Fruit fly (Drosophila melanogaster) whole organism, embryonic: ENCODE results near the gene isoQC.
A peak's percentile ranks its signal among the peaks of the same experiment; 100 is the strongest.

Experiments used
- Asciz ChIP-seq: fragments of 200-800 bp; sonication (Bioruptor generic); optimal IDR thresholded peaks from 2 replicates; lab custom pipeline; 2017; ENCODE audit warnings: missing biosample characterization, mild to moderate bottlenecking, missing genetic modification characterization, missing genetic modification reagents
- CG1024 ChIP-seq: fragments of 200-800 bp; sonication (Bioruptor generic); IDR thresholded peaks from 2 replicates; pipeline ENCODE4 v1.3.6; 2022; ENCODE audit warnings: missing biosample characterization, missing genetic modification characterization
- CG10274 ChIP-seq: fragments of 200-800 bp; sonication (Bioruptor generic); optimal IDR thresholded peaks from 3 replicates; lab custom pipeline; 2017; ENCODE audit warnings: missing biosample characterization, mild to moderate bottlenecking, missing genetic modification characterization
- CG10979 ChIP-seq: fragments of 200-800 bp; sonication (Bioruptor generic); optimal IDR thresholded peaks from 2 replicates; lab custom pipeline; 2018; ENCODE audit warnings: missing biosample characterization, mild to moderate bottlenecking, missing genetic modification characterization, moderate library complexity
- CG12659 ChIP-seq: fragments of 200-800 bp; sonication (Bioruptor generic); optimal IDR thresholded peaks from 3 replicates; lab custom pipeline; 2017; ENCODE audit warnings: mild to moderate bottlenecking, missing biosample characterization, missing genetic modification reagents, missing genetic modification characterization
- CG13296 ChIP-seq: fragments of 200-800 bp; sonication (Bioruptor generic); optimal IDR thresholded peaks from 3 replicates; lab custom pipeline; 2018; ENCODE audit warnings: missing biosample characterization, mild to moderate bottlenecking, missing genetic modification characterization
- CG13424 ChIP-seq: fragments of 200-800 bp; sonication (Bioruptor generic); optimal IDR thresholded peaks from 2 replicates; lab custom pipeline; 2019; ENCODE audit warnings: missing biosample characterization, mild to moderate bottlenecking, missing genetic modification characterization, moderate library complexity
- CG14860 ChIP-seq: fragments of 200-800 bp; sonication (Bioruptor generic); IDR thresholded peaks from 3 replicates; pipeline ENCODE4 v1.3.6; 2022; ENCODE audit warnings: missing biosample characterization, missing genetic modification characterization; ENCODE audit not compliant: partially characterized antibody
- CG17829 ChIP-seq: fragments of 200-800 bp; optimal IDR thresholded peaks from 2 replicates; lab custom pipeline; 2019; ENCODE audit warnings: missing biosample characterization, mild to moderate bottlenecking, missing genetic modification characterization, moderate library complexity
- CG18619 ChIP-seq: fragments of 200-800 bp; sonication (Bioruptor generic); optimal IDR thresholded peaks from 3 replicates; lab custom pipeline; 2017; ENCODE audit warnings: missing biosample characterization, mild to moderate bottlenecking, missing genetic modification characterization
- CG30020 ChIP-seq: fragments of 200-800 bp; optimal IDR thresholded peaks from 2 replicates; lab custom pipeline; 2019; ENCODE audit warnings: missing biosample characterization, mild to moderate bottlenecking, missing genetic modification characterization, moderate library complexity
- CG34376 ChIP-seq: fragments of 200-800 bp; sonication (Bioruptor generic); optimal IDR thresholded peaks from 2 replicates; lab custom pipeline; 2018; ENCODE audit warnings: missing biosample characterization, mild to moderate bottlenecking, missing genetic modification characterization
- CG4328 ChIP-seq: fragments of 200-800 bp; sonication (Bioruptor generic); optimal IDR thresholded peaks from 3 replicates; lab custom pipeline; 2017; ENCODE audit warnings: missing biosample characterization, missing genetic modification reagents, missing genetic modification characterization
- CG4617 ChIP-seq: fragments of 200-800 bp; sonication (Bioruptor generic); optimal IDR thresholded peaks from 3 replicates; lab custom pipeline; 2016; ENCODE audit warnings: missing biosample characterization, missing genetic modification characterization, borderline replicate concordance
- CG5953 ChIP-seq: fragments of 200-800 bp; sonication (Bioruptor generic); IDR thresholded peaks from 2 replicates; pipeline ENCODE4 v1.3.6; 2022; ENCODE audit warnings: missing biosample characterization, missing genetic modification characterization
- CG6654 ChIP-seq: fragments of 200-800 bp; sonication (Bioruptor generic); optimal IDR thresholded peaks from 2 replicates; lab custom pipeline; 2017; ENCODE audit warnings: missing biosample characterization, mild to moderate bottlenecking, missing genetic modification characterization
- CG6683 ChIP-seq: fragments of 200-800 bp; sonication (Bioruptor generic); optimal IDR thresholded peaks from 2 replicates; lab custom pipeline; 2017; ENCODE audit warnings: missing biosample characterization, mild to moderate bottlenecking, missing genetic modification characterization, missing genetic modification reagents
- D ChIP-seq, 2 experiments: fragments of 200-800 bp in 1 of 2; fragments of >200 bp in 1 of 2; sonication (Bioruptor generic) in 1 of 2; optimal IDR thresholded peaks; 2 replicates in 1 of 2; 3 replicates in 1 of 2; lab custom pipeline; 2017; ENCODE audit warnings: mild to moderate bottlenecking in 1 of 2, missing biosample characterization in 1 of 2, missing genetic modification characterization in 1 of 2, missing genetic modification reagents in 1 of 2
- Eip74EF ChIP-seq, 2 experiments: fragments of 200-800 bp in 1 of 2; fragments of >200 bp in 1 of 2; sonication (Bioruptor generic) in 1 of 2; optimal IDR thresholded peaks; 2 replicates each; lab custom pipeline; 2017 to 2019; ENCODE audit warnings: missing biosample characterization in 2 of 2, missing genetic modification characterization in 2 of 2, mild to moderate bottlenecking in 1 of 2, moderate library complexity in 1 of 2
- Fer1 ChIP-seq: fragments of 200-800 bp; sonication (Bioruptor generic); optimal IDR thresholded peaks from 2 replicates; lab custom pipeline; 2017; ENCODE audit warnings: missing biosample characterization, mild to moderate bottlenecking, missing genetic modification characterization
- Fer3 ChIP-seq: fragments of 200-800 bp; sonication (Bioruptor generic); optimal IDR thresholded peaks from 2 replicates; lab custom pipeline; 2018; ENCODE audit warnings: missing biosample characterization, mild to moderate bottlenecking, missing genetic modification characterization, moderate library complexity
- GATAe ChIP-seq: fragments of 200-800 bp; sonication (Bioruptor generic); conservative IDR thresholded peaks from 2 replicates; pipeline ENCODE4 v1.3.6; 2022; ENCODE audit warnings: missing biosample characterization, missing genetic modification characterization
- Hey ChIP-seq: fragments of 200-800 bp; sonication (Bioruptor generic); optimal IDR thresholded peaks from 3 replicates; lab custom pipeline; 2018; ENCODE audit warnings: missing biosample characterization, mild to moderate bottlenecking, missing genetic modification characterization
- Jarid2 ChIP-seq: fragments of 200-800 bp; sonication (Bioruptor generic); optimal IDR thresholded peaks from 3 replicates; lab custom pipeline; 2017; ENCODE audit warnings: mild to moderate bottlenecking, missing biosample characterization, missing genetic modification reagents, missing genetic modification characterization
- Lhr ChIP-seq: fragments of 200-800 bp; sonication (Bioruptor generic); optimal IDR thresholded peaks from 3 replicates; lab custom pipeline; 2017; ENCODE audit warnings: mild to moderate bottlenecking, missing biosample characterization, missing genetic modification reagents, missing genetic modification characterization
- Ptx1 ChIP-seq: fragments of 200-800 bp; sonication (Bioruptor generic); IDR thresholded peaks from 2 replicates; pipeline ENCODE4 v1.3.6; 2022; ENCODE audit warnings: missing biosample characterization, missing genetic modification characterization
- bbx ChIP-seq: fragments of 200-800 bp; sonication (Bioruptor generic); IDR thresholded peaks from 2 replicates; pipeline ENCODE4 v1.3.6; 2022; ENCODE audit warnings: missing biosample characterization, missing genetic modification characterization; ENCODE audit not compliant: partially characterized antibody
- cad ChIP-seq: fragments of >200 bp; optimal IDR thresholded peaks from 2 replicates; lab custom pipeline; 2017; ENCODE audit warnings: missing biosample characterization, missing genetic modification characterization
- chinmo ChIP-seq: fragments of 200-800 bp; sonication (Bioruptor generic); IDR thresholded peaks from 4 replicates; pipeline ENCODE4 v1.3.6; 2022; ENCODE audit warnings: missing biosample characterization, missing genetic modification characterization; ENCODE audit not compliant: partially characterized antibody
- chm ChIP-seq: fragments of 200-800 bp; sonication (Bioruptor generic); IDR thresholded peaks from 2 replicates; pipeline ENCODE4 v1.3.6; 2022; ENCODE audit warnings: missing biosample characterization, missing genetic modification characterization
- chn ChIP-seq: fragments of 200-800 bp; sonication (Bioruptor generic); optimal IDR thresholded peaks from 2 replicates; lab custom pipeline; 2016; ENCODE audit warnings: missing biosample characterization, missing genetic modification characterization
- crol ChIP-seq: fragments of 200-800 bp; sonication (Bioruptor generic); IDR thresholded peaks from 2 replicates; pipeline ENCODE4 v1.3.6; 2022; ENCODE audit warnings: missing biosample characterization, missing genetic modification characterization
- en ChIP-seq: fragments of 200-800 bp; sonication (Bioruptor generic); optimal IDR thresholded peaks from 2 replicates; lab custom pipeline; 2016; ENCODE audit warnings: missing biosample characterization, missing genetic modification characterization
- exex ChIP-seq: fragments of 200-800 bp; sonication (Bioruptor generic); optimal IDR thresholded peaks from 4 replicates; lab custom pipeline; 2018; ENCODE audit warnings: missing biosample characterization, mild to moderate bottlenecking, missing genetic modification characterization, moderate library complexity
- gce ChIP-seq: fragments of 200-800 bp; sonication (Bioruptor generic); IDR thresholded peaks from 3 replicates; pipeline ENCODE4 v1.3.6; 2022; ENCODE audit warnings: missing biosample characterization, missing genetic modification characterization
- jumu ChIP-seq: fragments of 200-800 bp; sonication (Bioruptor generic); optimal IDR thresholded peaks from 3 replicates; lab custom pipeline; 2016; ENCODE audit warnings: missing biosample characterization, missing genetic modification characterization
- mam ChIP-seq: fragments of 200-800 bp; sonication (Bioruptor generic); optimal IDR thresholded peaks from 3 replicates; lab custom pipeline; 2016; ENCODE audit warnings: missing biosample characterization, missing genetic modification characterization
- phol ChIP-seq: fragments of 200-800 bp; sonication (Bioruptor generic); optimal IDR thresholded peaks from 3 replicates; lab custom pipeline; 2018; ENCODE audit warnings: missing biosample characterization, mild to moderate bottlenecking, missing genetic modification characterization, moderate library complexity
- schlank ChIP-seq: fragments of 200-800 bp; sonication (Bioruptor generic); optimal IDR thresholded peaks from 2 replicates; lab custom pipeline; 2018; ENCODE audit warnings: missing biosample characterization, mild to moderate bottlenecking, missing genetic modification characterization
- slou ChIP-seq: fragments of 200-800 bp; sonication (Bioruptor generic); optimal IDR thresholded peaks from 3 replicates; lab custom pipeline; 2016; ENCODE audit warnings: missing biosample characterization, missing genetic modification characterization
- sqz ChIP-seq: fragments of 200-800 bp; sonication (Bioruptor generic); optimal IDR thresholded peaks from 3 replicates; lab custom pipeline; 2018; ENCODE audit warnings: missing biosample characterization, mild to moderate bottlenecking, missing genetic modification characterization
- tap ChIP-seq: fragments of 200-800 bp; optimal IDR thresholded peaks from 3 replicates; lab custom pipeline; 2019; ENCODE audit warnings: missing biosample characterization, mild to moderate bottlenecking, missing genetic modification characterization, moderate library complexity
- tgo ChIP-seq: fragments of 200-800 bp; sonication (Bioruptor generic); IDR thresholded peaks from 3 replicates; pipeline ENCODE4 v1.3.6; 2022; ENCODE audit warnings: missing biosample characterization, missing genetic modification characterization
- tin ChIP-seq: fragments of 200-800 bp; sonication (Bioruptor generic); optimal IDR thresholded peaks from 3 replicates; lab custom pipeline; 2016; ENCODE audit warnings: missing biosample characterization, missing genetic modification characterization
- tio ChIP-seq: fragments of 200-800 bp; sonication (Bioruptor generic); optimal IDR thresholded peaks from 2 replicates; lab custom pipeline; 2017; ENCODE audit warnings: missing biosample characterization, missing genetic modification characterization, inconsistent platforms
- tll ChIP-seq, 2 experiments: fragments of 200-800 bp in 1 of 2; fragments of >200 bp in 1 of 2; sonication (Bioruptor generic) in 1 of 2; optimal IDR thresholded peaks; 2 replicates each; lab custom pipeline; 2017 to 2019; ENCODE audit warnings: missing biosample characterization in 2 of 2, missing genetic modification characterization in 2 of 2, mild to moderate bottlenecking in 1 of 2, moderate library complexity in 1 of 2

Gene isoQC

dm6 chr3L:20470991-20471498 is 3.2 kb upstream of the isoQC start (continued):
- TF ChIP-seq CG10274 (GFP tag; lab: Kevin White, UChicago) (peak; percentile 31), cad (GFP tag; lab: Kevin White, UChicago) (no peak), D (optimal IDR thresholded peaks at IDR 0.05; lab: Kevin White, UChicago) (no peak), D (GFP tag; optimal IDR thresholded peaks at IDR 0.05; lab: Kevin White, UChicago) (peak; percentile 32), CG34376 (GFP tag; lab: Kevin White, UChicago) (peak; percentile 67), CG5953 (GFP tag; lab: Robert Waterston, UW) (no peak), chm (GFP tag; lab: Robert Waterston, UW) (peak; percentile 53; the same call in 1 of the 2 replicates), Jarid2 (peak; percentile 9), CG12659 (GFP tag; lab: Kevin White, UChicago) (peak; percentile 53), exex (tag; lab: Kevin White, UChicago) (peak; percentile 89), Fer3 (tag; lab: Kevin White, UChicago) (peak; percentile 1), CG4328 (GFP tag; lab: Kevin White, UChicago) (peak; percentile 18), chinmo (GFP tag; lab: Robert Waterston, UW) (peak; percentile 84), schlank (no peak), CG1024 (GFP tag; lab: Robert Waterston, UW) (peak; percentile 65), CG30020 (tag; lab: Kevin White, UChicago) (no peak), Ptx1 (GFP tag; lab: Robert Waterston, UW) (peak; percentile 12; the same call in 1 of the 2 replicates), gce (peak; percentile 59; the same call in 1 of the 3 replicates), Asciz (GFP tag; lab: Kevin White, UChicago) (peak; percentile 76), CG17829 (tag; lab: Kevin White, UChicago) (peak; percentile 48), GATAe (GFP tag; lab: Robert Waterston, UW) (0 out of 2 replicates have a peak, but pooled peaks have one; percentile 21), bbx (no peak), tio (peak; percentile 3)

dm6 chr3L:20471499-20472313 is 2.6 kb upstream of the isoQC start:
- TF ChIP-seq chn (GFP tag; lab: Kevin White, UChicago) (no peak), tin (GFP tag; lab: Kevin White, UChicago) (no peak), CG13296 (GFP tag; lab: Kevin White, UChicago) (peak; percentile 57), CG10979 (tag; lab: Kevin White, UChicago) (peak; percentile 12), slou (GFP tag; lab: Kevin White, UChicago) (peak; percentile 40), CG6683 (GFP tag; lab: Kevin White, UChicago) (peak; percentile 37), CG6654 (GFP tag; lab: Kevin White, UChicago) (no peak), phol (tag; lab: Kevin White, UChicago) (peak; percentile 31), tgo (GFP tag; lab: Robert Waterston, UW) (no peak), Eip74EF (GFP tag; optimal IDR thresholded peaks at IDR 0.05; lab: Kevin White, UChicago) (peak in 1 of 2 experiments; percentile 13), Hey (tag; lab: Kevin White, UChicago) (peak; percentile 61), sqz (GFP tag; lab: Kevin White, UChicago) (no peak), Lhr (GFP tag; lab: Kevin White, UChicago) (peak; percentile 43), en (peak; percentile 31), CG18619 (GFP tag; lab: Kevin White, UChicago) (peak; percentile 53), CG4617 (peak; percentile 15), tap (tag; lab: Kevin White, UChicago) (peak; percentile 12), mam (GFP tag; lab: Kevin White, UChicago) (peak; percentile 27), Fer1 (GFP tag; lab: Kevin White, UChicago) (no peak), Fer3 (tag; lab: Kevin White, UChicago) (peak; percentile 16), CG13424 (peak; percentile 58), CG14860 (no peak), crol (GFP tag; lab: Robert Waterston, UW) (peak; percentile 7; the same call in 1 of the 2 replicates), jumu (peak; percentile 38), tll (GFP tag; optimal IDR thresholded peaks at IDR 0.05; lab: Kevin White, UChicago) (no peak)
